Fruit fly (Drosophila melanogaster): Measurements from ENCODE around the gene ssp6.

ssp6 gene

DNA sequence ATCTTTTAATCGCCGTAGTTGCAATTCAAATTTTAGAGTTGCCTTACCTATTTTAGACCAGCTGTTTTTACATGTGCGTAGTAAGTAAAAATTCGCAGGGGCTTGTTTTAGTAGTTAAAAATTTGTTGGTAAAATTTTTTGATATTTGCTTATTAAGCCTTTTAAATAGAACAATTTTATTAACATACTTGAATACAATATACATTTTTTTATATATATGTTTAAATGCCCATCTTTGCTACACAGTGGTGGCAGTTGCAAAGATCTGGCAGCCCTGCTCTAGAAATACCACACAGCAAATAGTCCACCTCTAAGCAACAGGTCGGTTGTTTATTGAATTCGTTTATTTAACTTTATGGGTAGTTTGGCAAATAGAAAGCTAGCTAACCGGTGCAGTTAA lies 18.2 kb downstream of the ssp6 start, which contains the start of the genes CG10467 and loj (continued):
- TF ChIP-seq Nf-YC (tag; optimal IDR thresholded peaks at IDR 0.05), result peak; percentile 80
- peak; percentile 93 for TF ChIP-seq wdn (GFP tag; IDR thresholded peaks at IDR 0.05)
- TF ChIP-seq CG2116 (GFP tag; optimal IDR thresholded peaks at IDR 0.05), result peak; percentile 85
- TF ChIP-seq yki (optimal IDR thresholded peaks at IDR 0.05), result no peak
- peak; percentile 33 for TF ChIP-seq Kr (GFP tag; optimal IDR thresholded peaks at IDR 0.05)
- TF ChIP-seq Doc2 (GFP tag; IDR thresholded peaks at IDR 0.05), result peak; percentile 88
- peak; percentile 92 for TF ChIP-seq peb (GFP tag; IDR thresholded peaks at IDR 0.05)
- TF ChIP-seq HLH4C (GFP tag; IDR thresholded peaks at IDR 0.05; ENCODE audit: partially characterized antibody), result peak; percentile 59
- TF ChIP-seq zen2 (GFP tag; IDR thresholded peaks at IDR 0.05; ENCODE audit: partially characterized antibody), result no peak
- TF ChIP-seq gcm2 (GFP tag; optimal IDR thresholded peaks at IDR 0.05), result peak; percentile 37
- TF ChIP-seq CG3065 (GFP tag; optimal IDR thresholded peaks at IDR 0.05), result peak; percentile 90
- TF ChIP-seq CG9609 (GFP tag; optimal IDR thresholded peaks at IDR 0.05), result peak; percentile 80
- peak; percentile 93 for TF ChIP-seq nerfin-1 (tag; optimal IDR thresholded peaks at IDR 0.05)
- TF ChIP-seq CG2129 (GFP tag; IDR thresholded peaks at IDR 0.05; ENCODE audit: partially characterized antibody), result peak; percentile 63
- TF ChIP-seq cwo (GFP tag; optimal IDR thresholded peaks at IDR 0.05), result peak; percentile 83
- TF ChIP-seq pho (GFP tag; optimal IDR thresholded peaks at IDR 0.05), result peak; percentile 85
- peak; percentile 92 for TF ChIP-seq CG13123 (GFP tag; optimal IDR thresholded peaks at IDR 0.05)
- TF ChIP-seq CG7556 (GFP tag; optimal IDR thresholded peaks at IDR 0.05), result peak; percentile 90
- peak; percentile 97 for TF ChIP-seq HLH3B (GFP tag; IDR thresholded peaks at IDR 0.05)
- peak; percentile 86 for TF ChIP-seq vfl (GFP tag; optimal IDR thresholded peaks at IDR 0.05)
- peak; percentile 97 for TF ChIP-seq az2 (GFP tag; optimal IDR thresholded peaks at IDR 0.05)
- peak; percentile 73 for TF ChIP-seq Antp (GFP tag; optimal IDR thresholded peaks at IDR 0.05)
- peak; percentile 72 for TF ChIP-seq Dp (GFP tag; optimal IDR thresholded peaks at IDR 0.05)
- TF ChIP-seq tll (GFP tag; optimal IDR thresholded peaks at IDR 0.05), result peak in 1 of 2 experiments; percentile 62
- peak; percentile 87 for TF ChIP-seq CG11723 (GFP tag; optimal IDR thresholded peaks at IDR 0.05)
- TF ChIP-seq knrl (GFP tag; IDR thresholded peaks at IDR 0.05; ENCODE audit: partially characterized antibody), result peak; percentile 86
- TF ChIP-seq slou (GFP tag; optimal IDR thresholded peaks at IDR 0.05), result peak; percentile 96
- TF ChIP-seq pzg (GFP tag; optimal IDR thresholded peaks at IDR 0.05), result peak; percentile 63
- TF ChIP-seq CG6689 (GFP tag; IDR thresholded peaks at IDR 0.05), result peak; percentile 96
- peak; percentile 93 for TF ChIP-seq rib (GFP tag; IDR thresholded peaks at IDR 0.05)
- TF ChIP-seq CG17568 (GFP tag; optimal IDR thresholded peaks at IDR 0.05), result peak; percentile 81
- peak; percentile 77 for TF ChIP-seq kni (GFP tag; optimal IDR thresholded peaks at IDR 0.05)
- peak; percentile 72 for TF ChIP-seq CG6683 (GFP tag; optimal IDR thresholded peaks at IDR 0.05)
- peak; percentile 93 for TF ChIP-seq ssp (GFP tag; IDR thresholded peaks at IDR 0.05)
- peak; percentile 8 for TF ChIP-seq pfk (GFP tag; optimal IDR thresholded peaks at IDR 0.05)
- peak; percentile 92 for TF ChIP-seq CG33557 (GFP tag; optimal IDR thresholded peaks at IDR 0.05)
- TF ChIP-seq Hr39 (optimal IDR thresholded peaks at IDR 0.05), result no peak
- TF ChIP-seq gem (tag; optimal IDR thresholded peaks at IDR 0.05), result peak; percentile 98
- TF ChIP-seq cg (GFP tag; optimal IDR thresholded peaks at IDR 0.05), result no peak
- TF ChIP-seq CG3163 (GFP tag; optimal IDR thresholded peaks at IDR 0.05), result peak; percentile 56
- peak; percentile 99 for TF ChIP-seq sisA (GFP tag; IDR thresholded peaks at IDR 0.05)
- TF ChIP-seq lbe (GFP tag; optimal IDR thresholded peaks at IDR 0.05), result peak; percentile 75
- peak; percentile 73 for TF ChIP-seq Vsx1 (GFP tag; optimal IDR thresholded peaks at IDR 0.05)
- peak; percentile 84 for TF ChIP-seq CG15514 (GFP tag; optimal IDR thresholded peaks at IDR 0.05)
- peak; percentile 63 for TF ChIP-seq hbn (GFP tag; IDR thresholded peaks at IDR 0.05; ENCODE audit: partially characterized antibody)
- no peak for TF ChIP-seq NC2α (GFP tag; optimal IDR thresholded peaks at IDR 0.05)
- peak; percentile 90 for TF ChIP-seq gce (GFP tag; IDR thresholded peaks at IDR 0.05)
- peak; percentile 71; the same call in 1 of the 2 replicates for TF ChIP-seq sim (GFP tag; IDR thresholded peaks at IDR 0.05)
- peak; percentile 67 for TF ChIP-seq grn (GFP tag; optimal IDR thresholded peaks at IDR 0.05)
- peak; percentile 90 for TF ChIP-seq toy (GFP tag; IDR thresholded peaks at IDR 0.05)
- TF ChIP-seq CG10543 (GFP tag; optimal IDR thresholded peaks at IDR 0.05), result peak; percentile 91

Measured in whole organism, embryonic.